Worm (Caenorhabditis elegans): Measurements from ENCODE around the gene K02D10.3.

The K02D10.3 gene

DNA sequence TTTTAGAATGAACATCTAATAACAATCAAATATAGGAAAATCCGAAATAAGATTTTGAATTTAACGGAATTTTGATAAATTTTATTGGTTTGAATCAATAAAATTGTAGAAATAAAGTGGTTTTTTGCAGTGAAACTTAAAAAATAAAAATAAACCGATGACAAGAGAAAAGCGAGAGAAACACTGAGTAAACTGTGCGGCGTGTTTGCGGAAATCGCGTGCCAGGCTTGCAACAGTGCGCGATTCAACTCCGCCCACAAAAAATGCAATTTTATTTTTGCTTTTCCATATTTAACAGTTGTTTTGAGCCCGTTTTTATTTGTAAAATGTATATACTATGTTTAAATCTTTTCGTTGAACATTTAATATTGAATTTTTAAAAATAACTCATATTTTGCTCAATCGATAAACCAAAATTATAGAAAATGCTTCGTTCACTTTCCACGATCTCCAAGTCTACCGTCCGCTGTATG, 3.8 kb downstream of the K02D10.3 start, which contains the start of gene mtss-1 (continued):
- TF ChIP-seq hlh-30 (tag; optimal IDR thresholded peaks at IDR 0.05; ENCODE audit: insufficient read depth) (no peak), C08G9.2 (tag; optimal IDR thresholded peaks at IDR 0.05) (peak; percentile 64), ceh-45 (GFP tag; IDR thresholded peaks at IDR 0.05) (no peak), ceh-24 (tag; optimal IDR thresholded peaks at IDR 0.05) (peak; percentile 56), pat-9 (tag; optimal IDR thresholded peaks at IDR 0.05) (peak; percentile 59), odd-2 (tag; optimal IDR thresholded peaks at IDR 0.05) (peak; percentile 77), K02D7.2 (tag; optimal IDR thresholded peaks at IDR 0.05) (peak; percentile 74), tbx-2 (tag; optimal IDR thresholded peaks at IDR 0.05) (peak; percentile 72), nhr-11 (tag; optimal IDR thresholded peaks at IDR 0.05) (no peak), che-1 (tag; optimal IDR thresholded peaks at IDR 0.05) (peak; percentile 78), ceh-48 (tag; optimal IDR thresholded peaks at IDR 0.05) (peak; percentile 36), pag-3 (tag; optimal IDR thresholded peaks at IDR 0.05; ENCODE audit: borderline replicate concordance) (no peak), unc-55 (GFP tag; optimal IDR thresholded peaks at IDR 0.05) (no peak), hlh-13 (GFP tag; optimal IDR thresholded peaks at IDR 0.05) (peak; percentile 42), sox-2 (GFP tag; IDR thresholded peaks at IDR 0.05) (peak; percentile 17; the same call in 1 of the 2 replicates), lim-6 (tag; optimal IDR thresholded peaks at IDR 0.05) (peak; percentile 2), ceh-34 (tag; optimal IDR thresholded peaks at IDR 0.05) (peak; percentile 81), ceh-2 (tag; optimal IDR thresholded peaks at IDR 0.05) (peak; percentile 75), nfya-1 (tag; optimal IDR thresholded peaks at IDR 0.05) (peak; percentile 78), elt-4 (tag; optimal IDR thresholded peaks at IDR 0.05) (no peak), ceh-9 (tag; optimal IDR thresholded peaks at IDR 0.05) (no peak), rnt-1 (tag; optimal IDR thresholded peaks at IDR 0.05) (peak; percentile 63), eyg-1 (tag; optimal IDR thresholded peaks at IDR 0.05) (peak; percentile 64), ets-4 (tag; optimal IDR thresholded peaks at IDR 0.05) (peak; percentile 1), unc-3 (GFP tag; conservative IDR thresholded peaks at IDR 0.05) (peak; percentile 40; the same call in 1 of the 2 replicates), unc-3 (tag; optimal IDR thresholded peaks at IDR 0.05) (peak; percentile 56), ahr-1 (tag; optimal IDR thresholded peaks at IDR 0.05) (peak; percentile 85), gmeb-2 (tag; optimal IDR thresholded peaks at IDR 0.05) (peak; percentile 70), hlh-6 (tag; optimal IDR thresholded peaks at IDR 0.05) (peak; percentile 45), hlh-8 (tag; optimal IDR thresholded peaks at IDR 0.05) (peak; percentile 59), ttx-3 (tag; optimal IDR thresholded peaks at IDR 0.05) (peak; percentile 89), dve-1 (tag; optimal IDR thresholded peaks at IDR 0.05) (no peak), zip-5 (tag; optimal IDR thresholded peaks at IDR 0.05) (peak; percentile 66), ceh-14 (tag; optimal IDR thresholded peaks at IDR 0.05) (peak; percentile 85), npax-4 (tag; optimal IDR thresholded peaks at IDR 0.05) (peak; percentile 67), fkh-10 (GFP tag; optimal IDR thresholded peaks at IDR 0.05) (peak; percentile 2), pros-1 (tag; optimal IDR thresholded peaks at IDR 0.05) (no peak), pax-1 (tag; optimal IDR thresholded peaks at IDR 0.05) (no peak), syd-9 (tag; optimal IDR thresholded peaks at IDR 0.05) (peak; percentile 70)

ce11 chrIII:8767292-8767829, 4.4 kb downstream of the K02D10.3 start, which contains the start of gene mig-22:
Gene mig-22, minus strand, starts transcription at chrIII:8767342.
- TF ChIP-seq unc-55 (GFP tag; optimal IDR thresholded peaks at IDR 0.05): no peak
- no peak for TF ChIP-seq ceh-6 (GFP tag; optimal IDR thresholded peaks at IDR 0.05)
- no peak for TF ChIP-seq fkh-6 (tag; optimal IDR thresholded peaks at IDR 0.05)
